Worm (Caenorhabditis elegans): ENCODE results near the gene math-9.

math-9 gene

DNA sequence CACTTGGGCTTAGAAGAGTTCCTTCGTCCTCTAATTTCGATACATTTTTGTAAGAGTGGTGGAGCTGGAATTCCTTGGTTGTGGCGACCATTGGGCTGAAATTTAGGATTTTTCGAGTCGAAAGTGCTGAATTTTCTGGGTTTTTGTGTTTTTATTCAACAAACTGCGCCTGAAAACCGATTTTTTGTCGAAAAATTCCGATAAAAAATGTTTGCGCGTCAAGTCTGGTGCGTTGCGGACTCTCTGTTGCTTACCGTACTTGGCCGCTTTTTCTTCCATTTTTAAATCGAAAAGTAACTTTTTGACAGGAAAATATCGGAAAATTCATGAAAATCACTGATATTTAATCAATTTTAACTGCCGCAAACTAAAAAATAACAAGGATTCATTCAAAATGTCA, 27.3 kb upstream of the math-9 start, which contains the start of gene bath-4:
Gene bath-4 (minus strand): TSS at position 101 of the 400 bp plus-strand sequence.
- TF ChIP-seq ceh-13 (GFP tag; optimal IDR thresholded peaks at IDR 0.05) (no peak), flt-1 (GFP tag; IDR thresholded peaks at IDR 0.05) (no peak), tra-4 (tag; optimal IDR thresholded peaks at IDR 0.05) (no peak), F13C5.2 (tag; optimal IDR thresholded peaks at IDR 0.05) (no peak), pes-1 (GFP tag; IDR thresholded peaks at IDR 0.05) (no peak), ama-1 (optimal IDR thresholded peaks at IDR 0.05) (no peak), ceh-36 (tag; optimal IDR thresholded peaks at IDR 0.05) (no peak), hnd-1 (tag; optimal IDR thresholded peaks at IDR 0.05) (no peak), aly-1 (tag; optimal IDR thresholded peaks at IDR 0.05) (no peak), sea-1 (GFP tag; conservative IDR thresholded peaks at IDR 0.05) (no peak), hmg-4 (GFP tag; optimal IDR thresholded peaks at IDR 0.05) (no peak)

DNA sequence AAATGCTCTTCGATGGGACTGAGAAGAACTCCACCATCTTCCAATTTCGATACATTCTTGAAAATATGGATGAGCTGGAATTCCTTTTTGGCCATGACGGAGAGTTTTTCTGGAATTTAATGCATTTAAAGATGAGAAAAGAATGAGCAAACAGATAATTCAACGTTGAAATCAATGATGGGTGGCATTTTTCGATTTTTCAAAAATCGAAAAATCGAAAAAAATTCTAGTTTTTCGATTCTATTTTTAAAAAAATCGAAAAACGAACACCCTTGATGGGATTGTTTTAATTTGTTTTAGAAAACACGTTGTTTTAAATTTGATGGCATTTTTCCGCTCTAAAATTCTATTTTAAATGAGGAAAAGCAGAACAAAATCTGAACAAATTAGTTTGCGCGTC, 22.2 kb upstream of the math-9 start, which contains the start of gene math-31:
Gene math-31 (minus strand): TSS at position 101 of the 400 bp plus-strand sequence.
- no peak for TF ChIP-seq F13C5.2 (tag; optimal IDR thresholded peaks at IDR 0.05)
- no peak for TF ChIP-seq tbx-37 (GFP tag; conservative IDR thresholded peaks at IDR 0.05)
- no peak for TF ChIP-seq scrt-1 (GFP tag; IDR thresholded peaks at IDR 0.05)
- TF ChIP-seq ceh-13 (GFP tag; optimal IDR thresholded peaks at IDR 0.05) = no peak
- TF ChIP-seq ets-7 (tag; optimal IDR thresholded peaks at IDR 0.05) = no peak
- TF ChIP-seq pes-1 (GFP tag; IDR thresholded peaks at IDR 0.05) = no peak
- no peak for TF ChIP-seq aly-1 (tag; optimal IDR thresholded peaks at IDR 0.05)
- TF ChIP-seq hmbx-1 (tag; optimal IDR thresholded peaks at IDR 0.05) = no peak
- no peak for TF ChIP-seq hmg-4 (GFP tag; optimal IDR thresholded peaks at IDR 0.05)
- TF ChIP-seq ama-1 (optimal IDR thresholded peaks at IDR 0.05) = no peak

DNA sequence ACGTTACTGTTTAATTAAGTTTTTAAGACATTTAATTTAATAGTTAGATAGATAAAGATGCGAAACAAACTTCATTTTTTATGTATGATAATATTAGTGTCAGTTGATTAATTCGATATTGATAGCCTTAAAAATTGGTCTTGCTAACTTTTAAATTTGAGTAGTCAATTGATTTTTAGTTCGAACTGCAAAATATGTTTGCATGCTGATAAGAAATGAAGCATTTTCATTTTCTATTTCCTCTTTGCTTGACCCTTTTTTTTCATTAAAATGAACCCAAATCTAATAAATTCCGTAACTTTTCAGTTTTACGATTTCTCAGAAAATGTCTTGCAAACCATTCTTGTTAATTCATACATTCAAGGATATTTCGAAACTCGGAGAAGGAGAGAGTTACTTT, 14.5 kb upstream of the math-9 start, which contains the start of gene math-22:
Gene math-22 (plus strand): TSS at position 301 of the 400 bp plus-strand sequence.
- TF ChIP-seq ceh-36 (tag; optimal IDR thresholded peaks at IDR 0.05) (no peak), sea-1 (GFP tag; conservative IDR thresholded peaks at IDR 0.05) (no peak), pes-1 (GFP tag; IDR thresholded peaks at IDR 0.05) (no peak), hnd-1 (tag; optimal IDR thresholded peaks at IDR 0.05) (no peak), flt-1 (GFP tag; IDR thresholded peaks at IDR 0.05) (no peak), scrt-1 (GFP tag; IDR thresholded peaks at IDR 0.05) (no peak), tra-4 (tag; optimal IDR thresholded peaks at IDR 0.05) (no peak), hmbx-1 (tag; optimal IDR thresholded peaks at IDR 0.05) (no peak), tbx-37 (GFP tag; conservative IDR thresholded peaks at IDR 0.05) (no peak), ceh-13 (GFP tag; optimal IDR thresholded peaks at IDR 0.05) (no peak), hmg-4 (GFP tag; optimal IDR thresholded peaks at IDR 0.05) (no peak), aly-1 (tag; optimal IDR thresholded peaks at IDR 0.05) (no peak)

DNA sequence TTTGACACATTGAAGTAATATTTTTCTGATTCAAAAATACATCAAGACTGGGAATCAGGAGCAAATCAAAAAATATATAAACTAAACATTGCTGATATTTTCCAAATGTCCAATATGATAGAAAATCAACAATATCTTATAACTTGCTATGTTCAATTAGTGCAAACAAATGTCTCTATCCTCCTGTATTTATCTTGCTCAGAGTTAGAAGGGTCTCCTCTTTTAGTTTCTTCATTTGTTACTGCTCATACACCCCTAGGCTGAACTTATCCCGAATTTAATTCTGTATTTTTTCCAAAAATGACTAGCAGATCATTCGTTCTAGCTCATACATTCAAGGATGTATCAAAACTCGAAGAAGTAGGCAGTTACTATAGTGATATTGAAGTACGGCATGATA, 11.4 kb upstream of the math-9 start, which contains the start of gene math-23:
Gene math-23 (plus strand): TSS at position 301 of the 400 bp plus-strand sequence.
- TF ChIP-seq aly-1 (tag; optimal IDR thresholded peaks at IDR 0.05) = no peak

DNA sequence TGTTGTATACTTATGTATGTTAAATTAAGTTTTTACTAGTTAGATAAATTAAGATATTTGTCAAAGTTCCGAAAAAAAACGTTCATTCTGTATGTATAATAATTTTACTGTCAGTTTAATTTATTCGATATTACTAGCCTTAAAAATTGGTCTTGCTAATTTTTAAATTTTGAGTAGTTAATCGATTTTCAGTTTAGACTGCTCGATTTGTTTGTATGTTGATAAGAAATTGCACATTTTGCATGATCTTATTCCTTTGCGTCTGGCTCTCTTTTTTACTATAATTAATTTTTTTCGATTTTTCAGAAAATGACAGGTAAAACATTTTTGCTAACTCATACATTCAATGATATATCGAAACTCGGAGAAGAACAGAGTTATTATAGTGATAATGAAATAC, 9.4 kb upstream of the math-9 start, which contains the start of gene math-24:
Gene math-24 (plus strand): TSS at position 301 of the 400 bp plus-strand sequence.
- no peak for TF ChIP-seq tbx-11 (GFP tag; IDR thresholded peaks at IDR 0.05)
- TF ChIP-seq ceh-13 (GFP tag; optimal IDR thresholded peaks at IDR 0.05) = no peak
- TF ChIP-seq sea-1 (GFP tag; conservative IDR thresholded peaks at IDR 0.05) = no peak
- no peak for TF ChIP-seq tbx-37 (GFP tag; conservative IDR thresholded peaks at IDR 0.05)
- TF ChIP-seq hmbx-1 (tag; optimal IDR thresholded peaks at IDR 0.05) = no peak
- no peak for TF ChIP-seq hmg-4 (GFP tag; optimal IDR thresholded peaks at IDR 0.05)
- TF ChIP-seq aly-1 (tag; optimal IDR thresholded peaks at IDR 0.05) = no peak
- no peak for TF ChIP-seq B0310.2 (tag; optimal IDR thresholded peaks at IDR 0.05)
- TF ChIP-seq ets-7 (tag; optimal IDR thresholded peaks at IDR 0.05) = no peak
- TF ChIP-seq F13C5.2 (tag; optimal IDR thresholded peaks at IDR 0.05) = no peak

DNA sequence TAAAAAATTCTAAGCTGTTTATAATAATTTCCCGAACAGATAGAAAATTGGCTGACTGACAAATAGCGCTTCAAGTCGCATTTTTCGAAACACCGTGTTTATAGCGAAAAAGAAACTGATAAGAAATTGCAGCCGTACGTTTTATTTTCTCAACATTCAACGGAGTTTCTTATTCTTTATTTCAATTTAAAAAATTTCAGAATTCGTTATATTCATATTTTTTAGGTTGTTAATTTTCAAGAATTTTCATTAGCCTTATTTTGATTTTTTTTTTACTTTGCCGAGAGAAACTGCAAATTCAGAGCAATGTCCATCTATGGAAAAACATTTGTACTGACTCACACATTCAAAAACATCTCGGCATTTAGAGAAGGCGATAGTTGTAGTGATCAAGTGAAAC, 7.4 kb upstream of the math-9 start, which contains the start of gene C46F9.6:
Gene C46F9.6 (plus strand): TSS at position 301 of the 400 bp plus-strand sequence.
- TF ChIP-seq tbx-11 (GFP tag; IDR thresholded peaks at IDR 0.05) = no peak
- TF ChIP-seq pes-1 (GFP tag; IDR thresholded peaks at IDR 0.05) = no peak
- TF ChIP-seq hnd-1 (tag; optimal IDR thresholded peaks at IDR 0.05) = no peak
- TF ChIP-seq tbx-37 (GFP tag; conservative IDR thresholded peaks at IDR 0.05) = no peak
- TF ChIP-seq ceh-13 (GFP tag; optimal IDR thresholded peaks at IDR 0.05) = no peak
- no peak for TF ChIP-seq B0310.2 (tag; optimal IDR thresholded peaks at IDR 0.05)
- TF ChIP-seq flt-1 (GFP tag; IDR thresholded peaks at IDR 0.05) = no peak
- TF ChIP-seq aly-1 (tag; optimal IDR thresholded peaks at IDR 0.05) = no peak
- no peak for TF ChIP-seq hmbx-1 (tag; optimal IDR thresholded peaks at IDR 0.05)
- no peak for TF ChIP-seq hmg-4 (GFP tag; optimal IDR thresholded peaks at IDR 0.05)
- no peak for TF ChIP-seq scrt-1 (GFP tag; IDR thresholded peaks at IDR 0.05)
- no peak for TF ChIP-seq ceh-36 (tag; optimal IDR thresholded peaks at IDR 0.05)
- TF ChIP-seq ets-7 (tag; optimal IDR thresholded peaks at IDR 0.05) = no peak
- TF ChIP-seq sea-1 (GFP tag; conservative IDR thresholded peaks at IDR 0.05) = no peak
- TF ChIP-seq ama-1 (optimal IDR thresholded peaks at IDR 0.05) = no peak
- TF ChIP-seq tra-4 (tag; optimal IDR thresholded peaks at IDR 0.05) = no peak
- no peak for TF ChIP-seq F13C5.2 (tag; optimal IDR thresholded peaks at IDR 0.05)

DNA sequence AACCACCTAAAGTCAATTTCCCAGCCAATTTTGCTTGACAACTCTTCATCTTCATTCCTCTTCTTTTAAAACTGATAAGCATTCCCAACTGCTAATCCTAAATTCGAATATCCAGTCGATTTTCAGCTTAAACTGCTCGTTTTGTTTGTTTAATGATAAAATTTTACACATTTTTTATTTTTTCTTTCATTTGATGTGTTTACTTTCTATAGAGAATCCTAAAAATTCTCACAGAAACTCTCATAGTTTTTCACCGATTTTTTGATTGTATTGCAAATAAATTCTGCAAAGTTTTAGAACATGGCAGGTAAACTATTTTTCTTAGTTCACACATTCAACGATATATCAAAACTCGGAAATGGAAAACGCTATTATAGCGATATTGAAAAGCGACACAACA, 5.2 kb upstream of the math-9 start, which contains the start of gene math-25:
Gene math-25 (plus strand): TSS at position 301 of the 400 bp plus-strand sequence.
- TF ChIP-seq sea-1 (GFP tag; conservative IDR thresholded peaks at IDR 0.05) (no peak), ceh-13 (GFP tag; optimal IDR thresholded peaks at IDR 0.05) (no peak), tbx-37 (GFP tag; conservative IDR thresholded peaks at IDR 0.05) (no peak)

DNA sequence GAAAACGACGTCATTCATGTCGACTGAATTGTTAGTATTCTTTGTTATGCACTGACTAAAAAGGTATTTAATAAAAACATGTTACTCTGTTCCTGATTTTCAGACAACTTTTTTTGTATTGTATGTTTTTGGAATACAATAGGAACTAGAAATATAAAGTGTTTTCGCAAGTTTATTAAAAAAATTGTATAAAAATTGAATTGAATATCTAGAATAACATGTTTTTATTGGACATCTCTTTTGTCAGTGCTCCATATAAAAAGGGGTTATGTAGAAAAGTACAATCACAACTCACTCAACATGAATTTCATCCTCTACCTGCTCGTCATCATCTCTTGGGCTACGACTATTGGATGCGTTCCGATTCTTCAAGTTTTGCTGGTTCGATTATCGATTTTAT, 4.7 kb upstream of the math-9 start, which contains the start of gene C46F9.5:
Gene C46F9.5 (plus strand): TSS at position 301 of the 400 bp plus-strand sequence.
- TF ChIP-seq scrt-1 (GFP tag; IDR thresholded peaks at IDR 0.05) = no peak
- no peak for TF ChIP-seq tbx-11 (GFP tag; IDR thresholded peaks at IDR 0.05)
- TF ChIP-seq ets-7 (tag; optimal IDR thresholded peaks at IDR 0.05) = no peak
- no peak for TF ChIP-seq F13C5.2 (tag; optimal IDR thresholded peaks at IDR 0.05)
- no peak for TF ChIP-seq B0310.2 (tag; optimal IDR thresholded peaks at IDR 0.05)
- TF ChIP-seq aly-1 (tag; optimal IDR thresholded peaks at IDR 0.05) = no peak
- TF ChIP-seq tra-4 (tag; optimal IDR thresholded peaks at IDR 0.05) = no peak
